Fruit fly (Drosophila melanogaster) ovary, adult (tissue): Measurements from ENCODE around the gene NimA.

Source experiments
- CG17801 ChIP-seq: fragments of 200-800 bp; optimal IDR thresholded peaks from 2 replicates; lab custom pipeline; 2019; ENCODE audit warnings: missing biosample characterization, mild to moderate bottlenecking, missing genetic modification characterization, moderate library complexity; ENCODE audit not compliant: partially characterized antibody

The NimA gene

DNA sequence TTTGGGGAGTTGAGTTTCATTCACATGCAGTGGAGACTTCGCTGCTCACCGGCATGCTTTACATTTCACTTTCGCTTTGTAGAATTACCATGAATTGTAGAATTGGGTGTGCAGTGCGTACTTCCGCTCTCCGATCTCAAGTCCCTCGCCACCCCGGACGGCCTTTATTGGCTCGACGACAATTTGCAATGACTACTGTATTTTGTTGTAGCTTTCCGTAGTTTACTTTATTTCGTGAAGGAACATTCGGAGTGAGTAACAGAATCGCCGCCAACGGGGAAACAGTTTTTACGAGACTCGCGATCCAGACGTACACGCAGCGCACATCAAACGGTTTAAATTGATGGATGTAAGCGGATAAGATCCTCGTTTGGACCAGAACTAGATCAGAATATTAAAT is at the start of gene NimA:
Gene NimA, plus strand, starts transcription at position 301 of the 400 bp plus-strand sequence.
- TF ChIP-seq CG17801 (GFP tag; lab: Kevin White, UChicago), result no peak

DNA sequence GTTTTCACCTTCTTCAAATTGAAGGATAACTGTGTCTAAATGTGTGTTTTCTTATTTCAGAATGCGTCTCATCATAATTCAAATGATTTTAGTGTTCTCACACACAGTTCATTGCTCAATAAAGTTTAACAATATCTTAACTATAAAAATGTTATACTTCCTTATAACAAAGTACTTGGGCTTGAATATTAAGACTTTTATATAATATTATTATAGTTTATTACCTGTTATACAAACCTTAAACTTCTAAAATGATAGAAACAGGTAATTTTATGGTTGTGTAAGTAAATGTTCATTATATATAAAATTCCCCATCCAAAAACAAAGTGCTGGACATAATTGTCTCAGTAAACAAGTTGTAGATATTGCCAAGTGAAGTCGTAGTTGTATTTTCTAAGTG is 48.3 kb upstream of the NimA start, which contains the start of gene Ance-2:
Gene Ance-2, plus strand, starts transcription at position 301 of the 400 bp plus-strand sequence.
- no peak for TF ChIP-seq CG17801 (GFP tag; lab: Kevin White, UChicago)

DNA sequence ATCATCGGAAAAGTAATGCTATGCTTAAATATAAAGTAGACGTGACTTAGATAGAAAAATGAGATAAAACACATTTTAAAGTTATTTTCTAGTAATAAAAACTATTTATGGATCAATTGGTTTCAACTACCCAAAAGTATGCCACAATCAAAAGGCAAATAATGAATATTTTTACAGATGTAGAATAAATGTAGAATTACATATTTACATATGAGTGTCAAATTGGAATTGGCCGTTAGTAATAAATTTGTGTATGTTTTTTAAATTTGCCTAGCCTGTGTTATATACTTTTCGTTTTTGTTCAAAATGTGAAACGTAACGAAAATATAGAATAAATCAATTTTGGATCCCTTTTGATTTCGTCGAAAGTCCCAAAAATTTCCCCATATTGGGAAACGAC is 45.6 kb upstream of the NimA start, which contains the start of gene Acyp:
Gene Acyp, plus strand, starts transcription at position 301 of the 400 bp plus-strand sequence.
- no peak for TF ChIP-seq CG17801 (GFP tag; lab: Kevin White, UChicago)

DNA sequence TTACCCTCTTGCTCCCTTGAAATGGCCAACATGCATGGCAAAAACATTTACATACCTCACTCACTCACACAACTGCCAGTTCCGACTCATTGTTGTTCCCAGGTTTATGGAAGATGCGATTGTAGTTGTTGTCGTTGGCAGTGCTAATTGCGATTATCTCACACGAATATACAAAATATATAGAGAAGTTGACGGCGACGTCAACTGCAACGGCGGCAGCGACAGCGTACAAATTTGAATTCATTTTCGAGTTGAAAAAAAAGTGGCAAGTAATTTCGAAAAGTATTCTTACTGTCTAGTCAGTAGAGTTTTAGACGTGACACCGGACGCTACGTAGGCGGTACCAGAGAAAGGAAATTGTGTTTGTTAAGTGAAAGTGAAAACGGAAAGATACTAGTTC is 42.9 kb upstream of the NimA start, which contains the start of gene Ance-3:
Gene Ance-3, plus strand, starts transcription at position 301 of the 400 bp plus-strand sequence.
- no peak for TF ChIP-seq CG17801 (GFP tag; lab: Kevin White, UChicago)

DNA sequence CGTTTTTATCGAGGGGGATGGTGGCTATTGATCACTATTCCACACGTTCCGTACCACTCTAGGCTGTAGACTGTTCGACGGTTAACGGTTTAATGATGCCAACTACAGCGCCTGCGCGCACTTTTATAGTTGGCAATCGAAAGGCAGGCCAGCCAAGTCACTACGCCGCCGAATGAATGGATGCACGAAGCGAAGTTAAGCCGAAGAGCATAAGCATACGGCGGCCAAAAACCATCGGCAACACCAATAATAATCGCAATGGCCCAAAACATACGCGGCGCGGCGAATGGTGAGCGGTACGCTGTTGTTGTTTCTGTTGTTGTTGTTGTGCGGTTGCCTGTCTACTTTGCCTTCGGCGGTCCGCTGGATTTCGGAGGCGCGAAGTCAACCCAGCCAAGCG is 33.9 kb upstream of the NimA start, which contains the start of gene Vajk1:
Gene Vajk1, minus strand, starts transcription at position 101 of the 400 bp plus-strand sequence.
- TF ChIP-seq CG17801 (GFP tag; lab: Kevin White, UChicago), result no peak

DNA sequence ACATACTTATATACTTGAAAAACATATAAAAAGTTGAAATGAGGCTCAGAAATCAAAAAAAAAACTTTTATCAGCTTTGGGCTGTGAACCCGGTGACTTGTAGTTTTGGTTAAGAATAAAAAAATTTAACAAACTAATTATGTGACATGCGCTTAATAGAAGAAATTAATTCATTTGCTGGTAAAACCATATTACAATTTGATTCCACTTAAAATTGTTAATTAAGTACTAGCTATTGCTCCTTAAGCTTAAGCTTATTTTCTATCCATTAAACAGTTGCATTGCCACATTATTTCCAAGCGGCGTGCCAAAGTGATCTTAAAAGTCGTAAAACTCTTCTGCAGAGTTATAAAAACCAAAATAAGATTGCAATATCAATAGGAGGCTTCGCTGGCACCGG is 33.4 kb upstream of the NimA start:
- no peak for TF ChIP-seq CG17801 (GFP tag; lab: Kevin White, UChicago)

DNA sequence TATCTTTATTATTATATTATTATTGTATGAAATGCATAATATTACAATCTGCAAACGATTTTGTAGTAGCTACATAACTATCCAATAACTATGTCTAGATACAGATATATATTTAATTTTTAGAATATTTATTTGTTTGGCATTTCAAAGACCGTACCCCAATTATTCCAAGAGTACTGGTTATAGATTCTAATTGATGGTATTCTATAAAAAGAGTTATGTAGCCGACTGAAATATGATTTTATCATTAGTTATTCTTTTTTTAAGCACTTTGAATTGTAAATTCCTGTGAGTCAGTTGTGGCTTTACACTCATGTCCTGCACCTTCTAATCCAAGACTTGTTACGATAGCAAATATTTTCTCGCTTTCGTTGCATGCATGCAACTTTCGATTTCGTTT is 31.6 kb upstream of the NimA start:
- no peak for TF ChIP-seq CG17801 (GFP tag; lab: Kevin White, UChicago)

DNA sequence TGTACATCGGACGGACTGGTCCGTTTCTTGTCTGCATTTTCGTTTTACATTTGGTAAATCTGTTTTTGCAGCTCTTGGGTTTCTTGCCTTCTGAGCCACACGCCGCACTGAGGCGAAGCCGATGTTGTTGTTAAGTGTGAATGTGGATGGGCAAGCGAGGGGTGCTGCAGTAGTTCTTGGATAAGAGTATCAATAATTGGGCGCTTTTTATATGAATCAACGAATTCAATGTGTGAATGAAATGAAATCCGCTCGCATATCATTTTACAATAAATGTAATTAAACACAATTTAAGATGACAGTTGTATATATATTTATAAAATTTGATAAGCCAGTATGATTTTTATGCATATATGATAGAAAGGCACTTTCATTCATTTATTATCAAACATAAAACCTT is 28.9 kb upstream of the NimA start:
- no peak for TF ChIP-seq CG17801 (GFP tag; lab: Kevin White, UChicago)

DNA sequence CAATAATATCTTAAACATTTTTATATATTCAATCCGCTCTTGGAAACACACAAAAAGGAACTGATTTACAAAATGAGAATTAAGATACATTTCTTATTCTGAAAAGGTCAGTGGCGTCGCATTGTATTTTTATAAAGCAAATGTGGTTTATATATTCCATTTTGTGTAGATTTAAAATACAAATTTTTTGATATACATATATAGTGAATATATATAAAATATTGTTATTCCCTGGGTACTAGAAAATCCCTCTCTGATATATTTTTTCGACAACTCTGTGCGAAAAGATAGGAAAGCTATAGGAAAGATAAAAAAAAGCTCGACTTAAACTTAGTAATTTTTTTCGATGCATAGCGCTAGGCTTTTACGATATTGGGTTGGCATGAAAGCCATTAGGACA is 26.0 kb upstream of the NimA start, which contains the start of gene CG42711:
Gene CG42711, minus strand, starts transcription at position 45 of the 400 bp plus-strand sequence.
- TF ChIP-seq CG17801 (GFP tag; lab: Kevin White, UChicago), result no peak

DNA sequence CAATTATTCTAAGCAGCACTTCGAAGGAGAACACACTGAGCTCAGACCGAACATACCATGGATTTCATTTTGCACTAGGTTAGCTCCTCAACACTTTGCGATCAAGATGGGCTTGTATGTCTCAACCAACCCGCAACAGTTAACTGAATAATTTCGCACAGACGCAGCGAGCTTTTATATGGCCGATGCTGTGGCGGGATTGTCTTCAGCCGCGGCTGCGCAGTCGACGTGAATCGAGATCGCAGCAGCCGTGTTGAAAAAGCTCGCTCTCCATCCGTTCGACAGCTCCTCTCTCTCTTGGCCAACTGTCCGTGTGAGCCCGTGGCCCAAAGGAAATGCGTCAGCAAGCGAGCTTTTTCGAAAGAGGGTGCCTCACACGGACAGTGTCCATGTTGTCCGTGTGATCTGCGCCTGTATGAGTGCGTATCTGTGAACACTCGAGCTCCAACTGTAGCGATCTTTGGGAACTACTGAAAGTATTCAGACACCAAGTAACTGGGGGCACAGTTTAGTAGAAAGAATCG is 22.7 kb upstream of the NimA start, which contains the start of gene Vajk2:
Gene Vajk2, minus strand, starts transcription at position 151 of the 524 bp plus-strand sequence.
- no peak for TF ChIP-seq CG17801 (GFP tag; lab: Kevin White, UChicago)

DNA sequence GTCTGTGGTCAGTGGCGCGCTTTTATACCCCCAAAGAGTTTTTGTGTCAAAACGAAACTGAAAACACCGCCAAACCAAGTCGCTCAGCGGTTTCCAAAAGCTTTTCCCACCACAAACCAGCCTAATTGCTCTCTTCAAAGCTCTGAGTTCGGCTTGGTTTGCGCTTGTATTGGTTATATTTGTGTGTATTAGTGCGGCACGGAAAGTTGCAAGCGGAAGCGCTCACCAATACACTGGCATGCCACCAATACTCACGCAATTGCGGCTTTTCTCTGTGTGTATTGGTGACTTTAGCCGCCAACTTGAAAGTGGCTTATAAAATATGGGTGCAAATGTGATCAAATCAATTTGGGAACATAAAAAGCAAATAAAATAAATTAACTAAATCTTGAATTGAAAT is 9.9 kb upstream of the NimA start, which contains the start of gene Vajk3:
Gene Vajk3, minus strand, starts transcription at position 1 of the 400 bp plus-strand sequence.
- TF ChIP-seq CG17801 (GFP tag; lab: Kevin White, UChicago), result no peak

DNA sequence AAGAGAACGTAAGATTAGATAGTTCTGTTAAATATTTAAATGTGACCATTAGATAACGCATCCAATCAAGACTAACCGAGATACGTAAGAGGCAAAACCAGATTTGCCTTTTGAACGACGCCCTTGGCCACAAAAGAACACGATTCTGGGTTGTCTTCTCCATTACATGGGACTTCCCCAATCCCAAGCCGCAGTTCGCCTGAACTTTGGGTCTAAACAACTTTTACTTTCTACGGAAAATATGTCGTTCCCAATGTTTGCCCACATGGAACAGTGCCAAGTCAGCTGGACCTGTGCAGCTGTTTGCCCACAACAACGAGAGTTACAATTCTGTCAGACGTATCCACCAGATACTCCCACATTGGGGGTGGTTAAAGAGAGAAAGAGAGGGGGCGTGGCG is 7.5 kb upstream of the NimA start:
- no peak for TF ChIP-seq CG17801 (GFP tag; lab: Kevin White, UChicago)

DNA sequence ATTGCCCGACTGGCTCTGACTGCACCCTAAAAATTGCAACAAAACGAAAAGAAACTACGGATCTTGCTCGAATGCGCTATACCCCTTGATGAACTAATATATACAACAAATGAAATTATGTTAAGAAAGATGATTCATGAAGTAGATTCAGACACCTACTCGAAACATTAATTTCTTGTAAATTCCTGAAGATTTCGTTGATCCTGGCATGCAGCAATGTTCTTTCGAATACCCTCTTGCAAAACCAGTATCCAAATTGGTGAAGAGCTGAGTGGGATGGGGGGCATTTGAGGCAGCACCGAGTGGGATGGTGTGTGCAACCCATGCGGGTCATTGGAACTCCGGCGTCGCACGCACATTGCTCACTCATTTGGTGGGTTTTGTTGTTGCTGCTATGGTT is 1.6 kb upstream of the NimA start:
- no peak for TF ChIP-seq CG17801 (GFP tag; lab: Kevin White, UChicago)

DNA sequence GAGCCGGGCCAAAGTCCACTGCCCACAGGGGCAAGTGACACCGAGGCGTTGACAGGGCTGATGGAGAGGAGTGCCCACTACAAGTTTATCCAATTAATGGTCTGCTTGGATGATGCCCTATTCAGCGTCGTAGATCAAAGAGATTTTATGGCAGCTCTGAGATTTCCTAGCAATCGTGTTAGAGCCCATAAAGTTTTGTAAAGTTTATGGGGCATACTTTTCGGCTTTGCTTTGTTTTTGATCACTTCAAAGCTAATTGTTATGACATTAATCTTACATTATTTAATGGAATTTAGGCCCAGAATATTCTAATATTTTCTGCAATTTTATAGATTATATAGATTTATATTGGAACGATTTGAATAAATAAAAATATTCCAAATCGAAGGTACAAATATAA is 3.1 kb downstream of the NimA start:
- TF ChIP-seq CG17801 (GFP tag; lab: Kevin White, UChicago), result no peak

DNA sequence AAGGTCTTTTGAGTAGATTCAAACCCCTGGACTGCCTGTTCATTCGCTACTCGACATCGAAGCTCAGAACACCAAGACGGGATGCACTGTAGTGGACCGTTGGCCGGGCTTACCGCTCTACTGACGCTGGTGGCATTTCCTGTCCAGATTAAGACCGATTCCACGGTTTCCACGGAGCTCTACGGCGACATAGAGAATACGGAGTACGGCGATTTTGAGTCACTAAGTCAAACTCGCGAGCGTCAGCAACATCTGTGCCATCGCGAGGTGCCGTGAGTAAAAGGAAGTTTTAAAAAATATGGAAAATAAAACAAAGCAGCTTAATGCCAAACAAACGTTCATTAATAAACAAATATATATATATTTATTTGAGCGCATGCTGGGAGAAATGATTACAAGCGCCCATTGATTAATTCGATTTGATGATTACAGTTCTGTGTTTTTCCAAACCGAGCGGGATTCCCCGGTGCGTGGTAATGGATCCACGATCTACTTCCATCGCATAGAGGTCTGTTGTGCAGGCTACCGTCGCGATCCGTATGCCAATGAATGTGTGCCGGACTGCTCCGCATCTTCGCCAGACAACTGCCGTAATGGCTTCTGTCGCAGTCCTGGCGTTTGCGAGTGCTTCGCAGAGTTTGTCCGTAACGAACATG is 6.3 kb downstream of the NimA start, which contains the start of gene NimB1:
Gene NimB1, plus strand, starts transcription at position 41 of the 656 bp plus-strand sequence.
- no peak for TF ChIP-seq CG17801 (GFP tag; lab: Kevin White, UChicago)
